Fruit fly (Drosophila melanogaster) whole organism, wandering third instar larva: ENCODE data around the gene Irk3.

Source experiments
- Dfd ChIP-seq: fragments of >200 bp; optimal IDR thresholded peaks from 2 replicates; lab custom pipeline; 2017; ENCODE audit warnings: missing biosample characterization, missing genetic modification characterization
- Hr78 ChIP-seq: fragments of >200 bp; optimal IDR thresholded peaks from 2 replicates; lab custom pipeline; 2017; ENCODE audit warnings: missing biosample characterization, missing genetic modification characterization
- Mio ChIP-seq: sonication (Bioruptor generic); optimal IDR thresholded peaks from 2 replicates; lab custom pipeline; 2016; ENCODE audit warnings: missing biosample characterization, missing genetic modification characterization
- Myc ChIP-seq: fragments of >200 bp; optimal IDR thresholded peaks from 2 replicates; lab custom pipeline; 2017
- Rel ChIP-seq, 2 experiments: fragments of 200-800 bp; sonication (Bioruptor generic) in 1 of 2; optimal IDR thresholded peaks; 2 replicates in 1 of 2; 3 replicates in 1 of 2; lab custom pipeline; 2016 to 2019; ENCODE audit warnings: mild to moderate bottlenecking in 2 of 2, missing biosample characterization in 2 of 2, missing genetic modification characterization in 2 of 2, moderate library complexity in 1 of 2
- Sp1 ChIP-seq: fragments of 200-800 bp; sonication (Bioruptor generic); optimal IDR thresholded peaks from 3 replicates; lab custom pipeline; 2019; ENCODE audit warnings: missing biosample characterization, mild to moderate bottlenecking, missing genetic modification characterization, moderate library complexity
- dl ChIP-seq, 2 experiments: fragments of 175-275, 200-275 bp in 1 of 2; fragments of 200-275 bp in 1 of 2; sonication (Bioruptor generic); optimal IDR thresholded peaks; lab custom pipeline; 2018; ENCODE audit warnings: mild to moderate bottlenecking in 2 of 2, missing biosample characterization in 2 of 2, missing genetic modification characterization in 2 of 2, moderate library complexity in 2 of 2; ENCODE audit not compliant: partially characterized antibody in 2 of 2, insufficient read depth in 1 of 2
- fru ChIP-seq: fragments of 200-800 bp; sonication (Bioruptor generic); optimal IDR thresholded peaks from 3 replicates; lab custom pipeline; 2016; ENCODE audit warnings: missing biosample characterization, mild to moderate bottlenecking, missing genetic modification characterization
- h ChIP-seq: fragments of 200-800 bp; sonication (Bioruptor generic); optimal IDR thresholded peaks from 3 replicates; lab custom pipeline; 2016; ENCODE audit warnings: missing biosample characterization, mild to moderate bottlenecking, missing genetic modification characterization
- sage ChIP-seq: fragments of 200-800 bp; sonication (Bioruptor generic); optimal IDR thresholded peaks from 2 replicates; lab custom pipeline; 2016; ENCODE audit warnings: missing biosample characterization, mild to moderate bottlenecking, missing genetic modification characterization
- sv ChIP-seq: fragments of 200-800 bp; sonication (Bioruptor generic); optimal IDR thresholded peaks from 3 replicates; lab custom pipeline; 2016; ENCODE audit warnings: missing biosample characterization, missing genetic modification characterization
- usp ChIP-seq: fragments of >200 bp; optimal IDR thresholded peaks from 2 replicates; lab custom pipeline; 2017; ENCODE audit warnings: missing biosample characterization, missing genetic modification characterization
- woc ChIP-seq: sonication (Bioruptor generic); optimal IDR thresholded peaks from 2 replicates; lab custom pipeline; 2016; ENCODE audit warnings: missing biosample characterization, mild to moderate bottlenecking, missing genetic modification characterization

dm6 chr2L:18674994-18675393 is 38.6 kb downstream of the Irk3 start, which contains the start of gene Mst36Fb:
- TF ChIP-seq Dfd (GFP tag; lab: Kevin White, UChicago): no peak
- TF ChIP-seq sage: no peak
- TF ChIP-seq Rel (GFP tag; optimal IDR thresholded peaks at IDR 0.05; lab: Kevin White, UChicago): no peak
- no peak for TF ChIP-seq Rel (tag; optimal IDR thresholded peaks at IDR 0.05; lab: Kevin White, UChicago)
- no peak for TF ChIP-seq fru (GFP tag; lab: Kevin White, UChicago)
- TF ChIP-seq Mio: no peak
- TF ChIP-seq Sp1 (GFP tag; lab: Kevin White, UChicago): no peak
- no peak for TF ChIP-seq usp (GFP tag; lab: Kevin White, UChicago)
- TF ChIP-seq dl (GFP tag; optimal IDR thresholded peaks at IDR 0.05; lab: Kevin White, UChicago; ENCODE audit: insufficient read depth in 1 of 2, partially characterized antibody in 2 of 2): no peak
- no peak for TF ChIP-seq Myc
- TF ChIP-seq Hr78 (GFP tag; lab: Kevin White, UChicago): no peak
- no peak for TF ChIP-seq sv (GFP tag; lab: Kevin White, UChicago)
- TF ChIP-seq woc (GFP tag; lab: Kevin White, UChicago): no peak
- TF ChIP-seq h (GFP tag; lab: Kevin White, UChicago): no peak
